Fruit fly (Drosophila melanogaster): ENCODE measurements around the gene sowah.

sowah gene

dm6 chr3L:12526433-12527113 lies 45.8 kb downstream of the sowah start, which contains the start of gene eIF2beta (continued):
- TF ChIP-seq grau (tag; optimal IDR thresholded peaks at IDR 0.05) (peak; percentile 43), tio (GFP tag; optimal IDR thresholded peaks at IDR 0.05) (no peak), esg (GFP tag; conservative IDR thresholded peaks at IDR 0.05) (no peak), ash1 (GFP tag; optimal IDR thresholded peaks at IDR 0.05) (no peak), maf-S (GFP tag; optimal IDR thresholded peaks at IDR 0.05) (no peak), CG7372 (GFP tag; IDR thresholded peaks at IDR 0.05) (no peak), CG15011 (GFP tag; optimal IDR thresholded peaks at IDR 0.05) (no peak), CG5245 (GFP tag; optimal IDR thresholded peaks at IDR 0.05) (peak; percentile 57), CG17328 (GFP tag; IDR thresholded peaks at IDR 0.05) (0 out of 2 replicates have a peak, but pooled peaks have one; percentile 22), shn (GFP tag; optimal IDR thresholded peaks at IDR 0.05) (no peak), Spps (tag; optimal IDR thresholded peaks at IDR 0.05) (peak; percentile 30), sob (GFP tag; IDR thresholded peaks at IDR 0.05) (no peak), Rx (GFP tag; IDR thresholded peaks at IDR 0.05) (no peak), Dll (GFP tag; IDR thresholded peaks at IDR 0.05; ENCODE audit: partially characterized antibody) (no peak), Vsx1 (GFP tag; optimal IDR thresholded peaks at IDR 0.05) (no peak), NFAT (GFP tag; IDR thresholded peaks at IDR 0.05) (no peak), Dref (GFP tag; IDR thresholded peaks at IDR 0.05) (no peak), Gsc (GFP tag; IDR thresholded peaks at IDR 0.05) (no peak), CG32767 (GFP tag; IDR thresholded peaks at IDR 0.05) (no peak), Elba2 (GFP tag; optimal IDR thresholded peaks at IDR 0.05) (no peak), CG4820 (GFP tag; optimal IDR thresholded peaks at IDR 0.05) (peak; percentile 19), Ravus (GFP tag; IDR thresholded peaks at IDR 0.05) (no peak), az2 (GFP tag; optimal IDR thresholded peaks at IDR 0.05) (peak; percentile 49), unc-4 (GFP tag; IDR thresholded peaks at IDR 0.05; ENCODE audit: partially characterized antibody) (no peak), fd64A (GFP tag; optimal IDR thresholded peaks at IDR 0.05) (no peak), stc (GFP tag; IDR thresholded peaks at IDR 0.05) (peak; percentile 20; the same call in 1 of the 2 replicates), CG4282 (GFP tag; optimal IDR thresholded peaks at IDR 0.05) (no peak), phol (tag; optimal IDR thresholded peaks at IDR 0.05) (peak; percentile 5), tx (GFP tag; optimal IDR thresholded peaks at IDR 0.05) (no peak), HmgZ (tag; optimal IDR thresholded peaks at IDR 0.05) (no peak), peb (GFP tag; IDR thresholded peaks at IDR 0.05) (no peak), CG13775 (GFP tag; optimal IDR thresholded peaks at IDR 0.05) (peak; percentile 38), Lhr (GFP tag; optimal IDR thresholded peaks at IDR 0.05) (peak; percentile 47), E2f1 (GFP tag; IDR thresholded peaks at IDR 0.05) (no peak), CG10321 (GFP tag; IDR thresholded peaks at IDR 0.05) (no peak), pan (optimal IDR thresholded peaks at IDR 0.05) (no peak), pan (GFP tag; optimal IDR thresholded peaks at IDR 0.05 in 1 of 2, IDR thresholded peaks at IDR 0.05 in 1 of 2) (peak in 1 of 2 experiments; percentile 48), ssp (GFP tag; IDR thresholded peaks at IDR 0.05) (no peak), Lim3 (GFP tag; IDR thresholded peaks at IDR 0.05) (no peak), CG6654 (GFP tag; optimal IDR thresholded peaks at IDR 0.05) (peak; percentile 30), sim (GFP tag; IDR thresholded peaks at IDR 0.05) (0 out of 2 replicates have a peak, but pooled peaks have one; percentile 8), Hand (GFP tag; optimal IDR thresholded peaks at IDR 0.05) (no peak), Dbx (GFP tag; IDR thresholded peaks at IDR 0.05) (no peak), CG2875 (GFP tag; optimal IDR thresholded peaks at IDR 0.05) (peak; percentile 4), D (optimal IDR thresholded peaks at IDR 0.05) (no peak), D (GFP tag; optimal IDR thresholded peaks at IDR 0.05) (peak; percentile 13), CG15073 (GFP tag; optimal IDR thresholded peaks at IDR 0.05) (no peak), Bteb2 (GFP tag; optimal IDR thresholded peaks at IDR 0.05) (no peak), fu2 (GFP tag; optimal IDR thresholded peaks at IDR 0.05) (peak; percentile 18), CG18599 (GFP tag; optimal IDR thresholded peaks at IDR 0.05) (no peak), sd (tag; optimal IDR thresholded peaks at IDR 0.05) (peak; percentile 63), oc (tag; optimal IDR thresholded peaks at IDR 0.05) (peak; percentile 47)
